Fruit fly (Drosophila melanogaster): ENCODE results near the gene lobo.
A peak's percentile ranks its signal among the peaks of the same experiment; 100 is the strongest.
"Not testable (repeated sequence)": the region's sequence is repeated elsewhere in the genome, so short reads cannot be mapped to it uniquely, and the experiment has no call there.

lobo gene

dm6 chr3R:25161520-25161919 lies 32.1 kb downstream of the lobo start:
- no peak for TF ChIP-seq cic (GFP tag; optimal IDR thresholded peaks at IDR 0.05)
- no peak for TF ChIP-seq CG14711 (tag; optimal IDR thresholded peaks at IDR 0.05)
- TF ChIP-seq CG33017 (tag; optimal IDR thresholded peaks at IDR 0.05) = no peak
- no peak for TF ChIP-seq ovo (GFP tag; optimal IDR thresholded peaks at IDR 0.05)
- no peak for TF ChIP-seq bab1 (GFP tag; optimal IDR thresholded peaks at IDR 0.05)
- TF ChIP-seq CG11617 (GFP tag; optimal IDR thresholded peaks at IDR 0.05) = no peak
- no peak for TF ChIP-seq cnc (optimal IDR thresholded peaks at IDR 0.05)

- peak; percentile 11 for TF ChIP-seq CG7101 (tag; optimal IDR thresholded peaks at IDR 0.05)
- TF ChIP-seq tj (GFP tag; optimal IDR thresholded peaks at IDR 0.05) = no peak
- peak; percentile 70 for TF ChIP-seq kay (GFP tag; ENCODE audit: borderline replicate concordance)
Observed at dm6 chr3R:25152342-25152741, 41.2 kb downstream of the lobo start.

dm6 chr3R:25137565-25138367 lies 55.8 kb downstream of the lobo start, which contains the start of gene danr:
Gene danr, plus strand, starts transcription at chr3R:25138072.
- TF ChIP-seq CG12768 (GFP tag; optimal IDR thresholded peaks at IDR 0.05) = no peak
- no peak for TF ChIP-seq CG1620 (GFP tag; optimal IDR thresholded peaks at IDR 0.05)
- TF ChIP-seq Mnt (GFP tag; optimal IDR thresholded peaks at IDR 0.05) = peak; percentile 28

dm6 chr3R:25131042-25131441 lies 62.5 kb downstream of the lobo start, which contains the start of gene Bili:
Gene Bili, plus strand, starts transcription at chr3R:25131306.
- not testable (repeated sequence) for TF ChIP-seq CG1620 (GFP tag; optimal IDR thresholded peaks at IDR 0.05); toe (GFP tag; optimal IDR thresholded peaks at IDR 0.05); CG7101 (tag; optimal IDR thresholded peaks at IDR 0.05)

dm6 chr3R:25127231-25127689 lies 66.3 kb downstream of the lobo start, which contains the start of the genes Mocs2A, Mocs2B and Clbn:
Gene Mocs2A, minus strand, starts transcription at chr3R:25127359.
Gene Mocs2B, minus strand, starts transcription at chr3R:25127359.
Gene Clbn, plus strand, starts transcription at chr3R:25127502.
- TF ChIP-seq Clk (GFP tag; optimal IDR thresholded peaks at IDR 0.05) (no peak), CG33017 (tag; optimal IDR thresholded peaks at IDR 0.05) (no peak), CG5204 (GFP tag; optimal IDR thresholded peaks at IDR 0.05) (peak; percentile 5), Mnt (GFP tag; optimal IDR thresholded peaks at IDR 0.05) (peak; percentile 43), CG14711 (tag; optimal IDR thresholded peaks at IDR 0.05) (peak; percentile 1), cnc (optimal IDR thresholded peaks at IDR 0.05) (peak in 1 of 2 experiments; percentile 69), Hr96 (GFP tag; optimal IDR thresholded peaks at IDR 0.05) (peak; percentile 21), CG11617 (GFP tag; optimal IDR thresholded peaks at IDR 0.05) (no peak), kay (GFP tag; ENCODE audit: borderline replicate concordance) (peak; percentile 37), toe (GFP tag; optimal IDR thresholded peaks at IDR 0.05) (peak; percentile 43)

dm6 chr3R:25126823-25127222 lies 66.8 kb downstream of the lobo start:
- TF ChIP-seq tj (GFP tag; optimal IDR thresholded peaks at IDR 0.05) (no peak), CG5204 (GFP tag; optimal IDR thresholded peaks at IDR 0.05) (no peak), ovo (GFP tag; optimal IDR thresholded peaks at IDR 0.05) (no peak), CG12768 (GFP tag; optimal IDR thresholded peaks at IDR 0.05) (no peak), CG7045 (GFP tag; optimal IDR thresholded peaks at IDR 0.05) (no peak), Mnt (GFP tag; optimal IDR thresholded peaks at IDR 0.05) (no peak), pad (GFP tag; optimal IDR thresholded peaks at IDR 0.05) (no peak), Clk (GFP tag; optimal IDR thresholded peaks at IDR 0.05) (no peak), kay (GFP tag; ENCODE audit: borderline replicate concordance) (no peak), cnc (optimal IDR thresholded peaks at IDR 0.05) (no peak), toe (GFP tag; optimal IDR thresholded peaks at IDR 0.05) (no peak), CG14711 (tag; optimal IDR thresholded peaks at IDR 0.05) (no peak), cic (GFP tag; optimal IDR thresholded peaks at IDR 0.05) (no peak), CG11617 (GFP tag; optimal IDR thresholded peaks at IDR 0.05) (no peak), CG7101 (tag; optimal IDR thresholded peaks at IDR 0.05) (no peak), CG1620 (GFP tag; optimal IDR thresholded peaks at IDR 0.05) (no peak), bab1 (GFP tag; optimal IDR thresholded peaks at IDR 0.05) (no peak), Crg-1 (GFP tag; optimal IDR thresholded peaks at IDR 0.05) (no peak), CG33017 (tag; optimal IDR thresholded peaks at IDR 0.05) (no peak)

- peak; percentile 14 for TF ChIP-seq bab1 (GFP tag; optimal IDR thresholded peaks at IDR 0.05)
- peak; percentile 32 for TF ChIP-seq Mnt (GFP tag; optimal IDR thresholded peaks at IDR 0.05)
- peak; percentile 37 for TF ChIP-seq ovo (GFP tag; optimal IDR thresholded peaks at IDR 0.05)
- peak; percentile 62 for TF ChIP-seq CG1620 (GFP tag; optimal IDR thresholded peaks at IDR 0.05)
- TF ChIP-seq CG33017 (tag; optimal IDR thresholded peaks at IDR 0.05) = peak; percentile 4
- peak; percentile 48 for TF ChIP-seq Hr96 (GFP tag; optimal IDR thresholded peaks at IDR 0.05)
- peak; percentile 7 for TF ChIP-seq tj (GFP tag; optimal IDR thresholded peaks at IDR 0.05)
- TF ChIP-seq CG12768 (GFP tag; optimal IDR thresholded peaks at IDR 0.05) = peak; percentile 31
- TF ChIP-seq pad (GFP tag; optimal IDR thresholded peaks at IDR 0.05) = peak; percentile 32
- peak; percentile 33 for TF ChIP-seq CG5204 (GFP tag; optimal IDR thresholded peaks at IDR 0.05)
- peak; percentile 61 for TF ChIP-seq CG7045 (GFP tag; optimal IDR thresholded peaks at IDR 0.05)
- peak; percentile 47 for TF ChIP-seq CG7101 (tag; optimal IDR thresholded peaks at IDR 0.05)
- peak; percentile 36 for TF ChIP-seq Crg-1 (GFP tag; optimal IDR thresholded peaks at IDR 0.05)
- peak; percentile 61 for TF ChIP-seq CG11617 (GFP tag; optimal IDR thresholded peaks at IDR 0.05)
Observed at dm6 chr3R:25123262-25123661, 70.3 kb downstream of the lobo start, which contains the start of gene vig2. Gene vig2, plus strand, starts transcription at chr3R:25123373.

Data from whole organism, adult.